Fruit fly (Drosophila melanogaster) whole organism, pupa: ENCODE data around the gene CG17187.
A peak's percentile ranks its signal among the peaks of the same experiment; 100 is the strongest.

Experiments used
- CG10348 ChIP-seq: fragments of 200-800 bp; sonication (Bioruptor generic); IDR thresholded peaks from 2 replicates; pipeline ENCODE4 v1.3.6; 2022; ENCODE audit warnings: missing biosample characterization, missing genetic modification characterization
- CG12605 ChIP-seq: fragments of 200-800 bp; sonication (Bioruptor generic); IDR thresholded peaks from 2 replicates; pipeline ENCODE4 v1.3.6; 2022; ENCODE audit warnings: missing biosample characterization, missing genetic modification characterization
- CG13204 ChIP-seq: fragments of 200-800 bp; sonication (Bioruptor generic); optimal IDR thresholded peaks from 2 replicates; lab custom pipeline; 2018; ENCODE audit warnings: missing biosample characterization, mild to moderate bottlenecking, missing genetic modification characterization, moderate library complexity
- CG14655 ChIP-seq: fragments of 200-800 bp; sonication (Bioruptor generic); optimal IDR thresholded peaks from 3 replicates; lab custom pipeline; 2017; ENCODE audit warnings: mild to moderate bottlenecking, missing biosample characterization, missing genetic modification reagents, missing genetic modification characterization
- CG15710 ChIP-seq: fragments of 200-800 bp; sonication (Bioruptor generic); optimal IDR thresholded peaks from 2 replicates; lab custom pipeline; 2018; ENCODE audit warnings: missing biosample characterization, mild to moderate bottlenecking, missing genetic modification characterization, moderate library complexity
- CG17806 ChIP-seq: fragments of 200-800 bp; sonication (Bioruptor generic); optimal IDR thresholded peaks from 2 replicates; lab custom pipeline; 2018; ENCODE audit warnings: missing biosample characterization, mild to moderate bottlenecking, missing genetic modification characterization, moderate library complexity
- CG32121 ChIP-seq: fragments of 200-800 bp; sonication (Bioruptor generic); IDR thresholded peaks from 2 replicates; pipeline ENCODE4 v1.3.6; 2022; ENCODE audit warnings: missing biosample characterization, missing genetic modification characterization
- CG34367 ChIP-seq: fragments of 200-800 bp; sonication (Bioruptor generic); optimal IDR thresholded peaks from 2 replicates; lab custom pipeline; 2018; ENCODE audit warnings: missing biosample characterization, mild to moderate bottlenecking, missing genetic modification characterization
- CG4496 ChIP-seq: fragments of 200-800 bp; sonication (Bioruptor generic); IDR thresholded peaks from 3 replicates; pipeline ENCODE4 v1.3.6; 2022; ENCODE audit warnings: missing biosample characterization, missing genetic modification characterization
- CG8159 ChIP-seq: fragments of 200-800 bp; sonication (Bioruptor generic); optimal IDR thresholded peaks from 3 replicates; lab custom pipeline; 2018; ENCODE audit warnings: missing biosample characterization, mild to moderate bottlenecking, missing genetic modification characterization, moderate library complexity
- CG8301 ChIP-seq: fragments of 200-800 bp; sonication (Bioruptor generic); optimal IDR thresholded peaks from 2 replicates; lab custom pipeline; 2018; ENCODE audit warnings: missing biosample characterization, mild to moderate bottlenecking, missing genetic modification characterization
- CG9948 ChIP-seq: fragments of 200-800 bp; sonication (Bioruptor generic); optimal IDR thresholded peaks from 2 replicates; lab custom pipeline; 2018; ENCODE audit warnings: missing biosample characterization, mild to moderate bottlenecking, missing genetic modification characterization, moderate library complexity
- D1 ChIP-seq: fragments of 200-800 bp; sonication (Bioruptor generic); optimal IDR thresholded peaks from 2 replicates; lab custom pipeline; 2018; ENCODE audit warnings: missing biosample characterization, mild to moderate bottlenecking, missing genetic modification characterization, moderate library complexity
- EcR ChIP-seq: fragments of 200-800 bp; sonication (Bioruptor generic); optimal IDR thresholded peaks from 3 replicates; lab custom pipeline; 2019; ENCODE audit warnings: missing biosample characterization, missing genetic modification characterization, mild to moderate bottlenecking, moderate library complexity, missing genetic modification reagents
- Ets98B ChIP-seq: fragments of 200-800 bp; sonication (Bioruptor generic); IDR thresholded peaks from 2 replicates; pipeline ENCODE4 v1.3.6; 2022; ENCODE audit warnings: missing biosample characterization, missing genetic modification characterization
- Pif1A ChIP-seq: fragments of 200-800 bp; sonication (Bioruptor generic); optimal IDR thresholded peaks from 3 replicates; lab custom pipeline; 2016; ENCODE audit warnings: missing biosample characterization, missing genetic modification characterization
- Pif1B ChIP-seq: fragments of 200-800 bp; sonication (Bioruptor generic); optimal IDR thresholded peaks from 3 replicates; lab custom pipeline; 2016; ENCODE audit warnings: missing biosample characterization, missing genetic modification characterization
- Snoo ChIP-seq: fragments of 200-800 bp; sonication (Bioruptor generic); optimal IDR thresholded peaks from 3 replicates; lab custom pipeline; 2017; ENCODE audit warnings: missing biosample characterization, mild to moderate bottlenecking, missing genetic modification characterization, inconsistent platforms
- fd96Ca ChIP-seq: fragments of 200-800 bp; sonication (Bioruptor generic); IDR thresholded peaks from 3 replicates; pipeline ENCODE4 v1.3.6; 2022; ENCODE audit warnings: missing biosample characterization, missing genetic modification characterization
- gl ChIP-seq: fragments of 200-800 bp; sonication (Bioruptor generic); optimal IDR thresholded peaks from 2 replicates; lab custom pipeline; 2018; ENCODE audit warnings: missing biosample characterization, mild to moderate bottlenecking, missing genetic modification characterization
- rn ChIP-seq: fragments of 200-800 bp; sonication (Bioruptor generic); IDR thresholded peaks from 2 replicates; pipeline ENCODE4 v1.3.6; 2022; ENCODE audit warnings: missing biosample characterization, missing genetic modification characterization

Gene CG17187

DNA sequence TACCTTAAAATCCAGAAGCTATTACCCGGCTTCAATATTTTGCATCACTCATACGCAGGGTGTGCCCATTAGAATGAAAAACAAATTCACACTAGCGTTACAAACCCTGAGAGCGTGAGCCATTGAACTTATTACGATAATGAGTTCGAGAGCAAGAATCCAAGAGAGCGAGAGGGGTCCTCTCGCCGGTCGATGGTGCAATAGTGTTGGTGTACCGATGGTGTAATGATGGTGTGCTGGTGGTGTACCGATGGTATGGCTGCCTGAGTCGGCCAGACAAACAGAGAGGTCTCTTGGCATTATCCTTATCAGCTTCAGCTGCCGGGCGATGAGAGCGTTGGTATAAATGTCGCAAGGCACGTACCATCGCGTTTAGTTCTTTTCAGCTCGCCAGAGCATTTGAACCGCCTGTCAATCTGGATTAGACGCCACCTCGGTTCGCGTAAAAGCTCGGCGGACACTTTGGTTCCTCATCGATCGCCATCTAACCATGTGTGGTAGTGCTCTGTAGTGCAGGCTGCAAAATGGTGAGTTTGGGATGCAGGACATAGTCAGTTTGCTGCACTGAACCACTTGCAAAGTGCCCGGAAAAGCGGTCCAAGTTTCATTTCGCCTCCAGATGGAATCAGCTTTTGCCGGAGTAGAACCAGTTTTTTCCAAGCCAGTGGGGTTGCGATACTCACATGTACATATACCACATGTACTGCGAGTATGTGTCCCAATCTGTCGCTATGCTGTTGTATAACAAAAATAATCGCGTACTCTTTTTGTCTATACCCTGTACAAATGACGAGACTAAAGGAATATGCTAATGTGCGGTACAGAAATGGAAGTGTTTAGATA is 31.4 kb downstream of the CG17187 start:
- TF ChIP-seq Pif1B (GFP tag; lab: Kevin White, UChicago) (no peak), EcR (peak; percentile 94)

dm6 chr3R:11199227-11199835 is 32.3 kb downstream of the CG17187 start:
- TF ChIP-seq CG15710 (tag; lab: Kevin White, UChicago) (no peak), Snoo (peak; percentile 29), CG32121 (GFP tag; lab: Robert Waterston, UW) (no peak), CG9948 (no peak), D1 (no peak)
- TF ChIP-seq, all 21 proteins: peak for 1

DNA sequence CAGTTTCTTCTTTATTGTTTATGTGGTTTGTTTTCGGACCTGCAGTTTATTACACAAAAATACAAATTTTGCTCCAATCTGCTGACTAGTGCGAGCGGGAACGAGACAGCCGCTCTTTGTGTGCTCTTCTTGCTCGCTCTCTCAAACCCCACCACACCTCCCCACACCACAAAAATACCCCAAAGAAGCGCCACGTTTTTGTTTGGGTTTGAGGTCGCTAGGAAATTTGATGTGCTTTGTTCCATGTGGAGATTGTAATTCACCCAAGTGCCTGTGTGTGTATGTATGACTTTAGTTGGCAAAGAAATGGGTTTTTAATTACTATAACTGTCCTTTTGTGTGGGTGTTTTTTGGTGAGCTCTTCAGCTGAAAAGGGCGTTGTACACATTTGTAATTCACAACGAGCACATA is 33.6 kb downstream of the CG17187 start:
- 0 out of 2 replicates have a peak, but pooled peaks have one; percentile 35 for TF ChIP-seq CG12605 (GFP tag; lab: Robert Waterston, UW)
- TF ChIP-seq Pif1A (GFP tag; lab: Kevin White, UChicago): no peak
- no peak for TF ChIP-seq Ets98B (GFP tag; lab: Robert Waterston, UW)
- TF ChIP-seq CG8301 (tag; lab: Kevin White, UChicago): no peak
- no peak for TF ChIP-seq Pif1B (GFP tag; lab: Kevin White, UChicago)
- no peak for TF ChIP-seq CG34367
- TF ChIP-seq fd96Ca (GFP tag; lab: Robert Waterston, UW): peak; percentile 47; the same call in 1 of the 3 replicates
- TF ChIP-seq EcR: no peak
- no peak for TF ChIP-seq CG13204 (GFP tag; lab: Kevin White, UChicago)
- 0 out of 2 replicates have a peak, but pooled peaks have one; percentile 14 for TF ChIP-seq CG32121 (GFP tag; lab: Robert Waterston, UW)
- no peak for TF ChIP-seq CG17806
- no peak for TF ChIP-seq CG8159 (tag; lab: Kevin White, UChicago)
- no peak for TF ChIP-seq CG10348 (GFP tag; lab: Robert Waterston, UW)
- no peak for TF ChIP-seq Snoo
- TF ChIP-seq CG4496 (GFP tag; lab: Robert Waterston, UW): 0 out of 3 replicates have a peak, but pooled peaks have one; percentile 11
- TF ChIP-seq D1: no peak
- TF ChIP-seq, all 21 proteins: peak for 4

dm6 chr3R:11197389-11197716 is 34.3 kb downstream of the CG17187 start, which contains the start of gene cu:
cu (plus strand) TSS chr3R:11197592.
- no peak for TF ChIP-seq CG8159 (tag; lab: Kevin White, UChicago)
- no peak for TF ChIP-seq CG13204 (GFP tag; lab: Kevin White, UChicago)
- TF ChIP-seq fd96Ca (GFP tag; lab: Robert Waterston, UW): peak; percentile 93

DNA sequence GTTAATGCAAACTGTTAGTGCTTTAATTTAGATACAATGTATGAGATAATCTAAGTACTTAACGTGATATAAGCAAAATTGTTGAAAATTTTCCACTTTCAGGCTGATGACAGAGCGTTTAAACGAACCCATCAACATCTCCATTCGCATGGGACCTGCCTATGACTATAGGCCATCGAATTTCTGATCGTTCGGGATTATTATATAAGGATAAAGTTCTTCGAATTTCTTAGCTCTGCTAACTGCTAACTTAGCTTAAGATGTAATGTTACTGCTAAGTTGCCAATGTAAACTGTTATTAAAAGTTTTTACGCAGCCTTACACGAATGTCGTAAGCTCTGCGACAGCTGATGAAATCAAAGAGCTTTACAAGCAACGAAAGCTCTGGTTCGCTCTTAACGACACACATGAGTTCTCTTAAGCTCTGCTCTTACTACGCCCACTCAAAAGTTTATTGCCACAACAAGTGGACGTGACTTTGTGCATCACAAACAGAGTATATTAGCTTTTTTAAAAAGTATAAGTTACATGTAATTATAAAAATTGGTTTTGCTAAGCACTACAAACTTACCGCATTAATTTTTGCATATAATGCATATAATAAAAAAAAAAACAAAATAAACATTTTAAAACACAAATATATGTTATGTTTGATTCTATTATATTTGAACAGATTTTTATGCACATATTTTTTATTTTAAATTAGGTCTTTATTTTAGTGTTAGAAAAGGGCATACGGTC is 34.9 kb downstream of the CG17187 start:
- TF ChIP-seq gl (tag; lab: Kevin White, UChicago): peak; percentile 89
- TF ChIP-seq CG12605 (GFP tag; lab: Robert Waterston, UW): peak; percentile 94
- peak; percentile 98 for TF ChIP-seq CG17806
- peak; percentile 44 for TF ChIP-seq Pif1A (GFP tag; lab: Kevin White, UChicago)
- peak; percentile 99 for TF ChIP-seq CG8159 (tag; lab: Kevin White, UChicago)
- peak; percentile 99 for TF ChIP-seq D1
- peak; percentile 97 for TF ChIP-seq rn (GFP tag; lab: Robert Waterston, UW)
- TF ChIP-seq CG4496 (GFP tag; lab: Robert Waterston, UW): peak; percentile 97
- TF ChIP-seq CG32121 (GFP tag; lab: Robert Waterston, UW): peak; percentile 99
- peak; percentile 99 for TF ChIP-seq CG15710 (tag; lab: Kevin White, UChicago)
- TF ChIP-seq CG8301 (tag; lab: Kevin White, UChicago): peak; percentile 99
- peak; percentile 97 for TF ChIP-seq EcR
- TF ChIP-seq CG9948: peak; percentile 100
- TF ChIP-seq CG10348 (GFP tag; lab: Robert Waterston, UW): peak; percentile 97
- peak; percentile 93 for TF ChIP-seq Pif1B (GFP tag; lab: Kevin White, UChicago)
- TF ChIP-seq CG14655 (GFP tag; lab: Kevin White, UChicago): peak; percentile 100
- TF ChIP-seq fd96Ca (GFP tag; lab: Robert Waterston, UW): no peak
- TF ChIP-seq CG34367: peak; percentile 96
- TF ChIP-seq CG13204 (GFP tag; lab: Kevin White, UChicago): peak; percentile 86
- TF ChIP-seq Snoo: peak; percentile 99
- TF ChIP-seq Ets98B (GFP tag; lab: Robert Waterston, UW): peak; percentile 95

dm6 chr3R:11195792-11196191 is 35.9 kb downstream of the CG17187 start, which contains the start of gene CG18577:
CG18577 (plus strand) TSS chr3R:11196092.
- TF ChIP-seq Pif1A (GFP tag; lab: Kevin White, UChicago) (no peak), CG9948 (no peak), CG34367 (no peak), CG10348 (GFP tag; lab: Robert Waterston, UW) (no peak), CG12605 (GFP tag; lab: Robert Waterston, UW) (no peak), Ets98B (GFP tag; lab: Robert Waterston, UW) (no peak)
